Fruit fly (Drosophila melanogaster) whole organism, wandering third instar larva: Measurements from ENCODE around the gene ham.

Source experiments
- Abd-B ChIP-seq: fragments of >200 bp; optimal IDR thresholded peaks from 2 replicates; lab custom pipeline; 2017; ENCODE audit warnings: missing biosample characterization, missing genetic modification characterization
- CG9705 ChIP-seq: fragments of 200-800 bp; sonication (Bioruptor generic); optimal IDR thresholded peaks from 2 replicates; lab custom pipeline; 2018; ENCODE audit warnings: missing biosample characterization, mild to moderate bottlenecking, missing genetic modification characterization
- CrebA ChIP-seq: fragments of 200-800 bp; sonication (Bioruptor generic); optimal IDR thresholded peaks from 2 replicates; lab custom pipeline; 2016; ENCODE audit warnings: missing biosample characterization, mild to moderate bottlenecking, missing genetic modification characterization, borderline replicate concordance
- Dfd ChIP-seq: fragments of >200 bp; optimal IDR thresholded peaks from 2 replicates; lab custom pipeline; 2017; ENCODE audit warnings: missing biosample characterization, missing genetic modification characterization
- Dif ChIP-seq: fragments of 200-275, 200-300 bp; sonication (Bioruptor generic); optimal IDR thresholded peaks from 2 replicates; lab custom pipeline; 2018; ENCODE audit warnings: missing biosample characterization, missing genetic modification characterization; ENCODE audit not compliant: partially characterized antibody
- GATAd ChIP-seq: sonication (Bioruptor generic); optimal IDR thresholded peaks from 2 replicates; lab custom pipeline; 2016; ENCODE audit warnings: missing biosample characterization, missing genetic modification characterization
- HLH106 ChIP-seq: fragments of 200-800 bp; optimal IDR thresholded peaks from 3 replicates; lab custom pipeline; 2019; ENCODE audit warnings: missing biosample characterization, mild to moderate bottlenecking, missing genetic modification characterization, moderate library complexity
- Hnf4 ChIP-seq: fragments of 200-800 bp; sonication (Bioruptor generic); optimal IDR thresholded peaks from 2 replicates; lab custom pipeline; 2016; ENCODE audit warnings: missing biosample characterization, mild to moderate bottlenecking, missing genetic modification characterization
- Hr78 ChIP-seq: fragments of >200 bp; optimal IDR thresholded peaks from 2 replicates; lab custom pipeline; 2017; ENCODE audit warnings: missing biosample characterization, missing genetic modification characterization
- Hr83 ChIP-seq: fragments of 200-300 bp; sonication (Bioruptor generic); optimal IDR thresholded peaks from 2 replicates; lab custom pipeline; 2016; ENCODE audit warnings: missing biosample characterization, mild to moderate bottlenecking, missing genetic modification characterization, moderate library complexity; ENCODE audit not compliant: poor library complexity, severe bottlenecking
- Jra ChIP-seq: sonication (Bioruptor generic); optimal IDR thresholded peaks from 2 replicates; lab custom pipeline; 2016; ENCODE audit warnings: missing biosample characterization, missing genetic modification characterization
- Mio ChIP-seq: sonication (Bioruptor generic); optimal IDR thresholded peaks from 2 replicates; lab custom pipeline; 2016; ENCODE audit warnings: missing biosample characterization, missing genetic modification characterization
- N ChIP-seq: fragments of >200 bp; optimal IDR thresholded peaks from 2 replicates; lab custom pipeline; 2018; ENCODE audit warnings: missing biosample characterization, missing external identifiers, missing genetic modification characterization
- OdsH ChIP-seq: fragments of 200-800 bp; sonication (Bioruptor generic); optimal IDR thresholded peaks from 2 replicates; lab custom pipeline; 2016; ENCODE audit warnings: missing biosample characterization, mild to moderate bottlenecking, missing genetic modification characterization
- Rel ChIP-seq, 2 experiments: fragments of 200-800 bp; sonication (Bioruptor generic) in 1 of 2; optimal IDR thresholded peaks; 2 replicates in 1 of 2; 3 replicates in 1 of 2; lab custom pipeline; 2016 to 2019; ENCODE audit warnings: mild to moderate bottlenecking in 2 of 2, missing biosample characterization in 2 of 2, missing genetic modification characterization in 2 of 2, moderate library complexity in 1 of 2
- Sp1 ChIP-seq: fragments of 200-800 bp; sonication (Bioruptor generic); optimal IDR thresholded peaks from 3 replicates; lab custom pipeline; 2019; ENCODE audit warnings: missing biosample characterization, mild to moderate bottlenecking, missing genetic modification characterization, moderate library complexity
- Vsx2 ChIP-seq: fragments of 200-300, 225-300 bp; sonication (Bioruptor generic); optimal IDR thresholded peaks from 2 replicates; lab custom pipeline; 2018; ENCODE audit warnings: missing biosample characterization, missing genetic modification characterization; ENCODE audit not compliant: partially characterized antibody
- brk ChIP-seq: fragments of 200-800 bp; sonication (Bioruptor generic); optimal IDR thresholded peaks from 2 replicates; lab custom pipeline; 2016; ENCODE audit warnings: missing biosample characterization, mild to moderate bottlenecking, missing genetic modification characterization
- dl ChIP-seq, 2 experiments: fragments of 175-275, 200-275 bp in 1 of 2; fragments of 200-275 bp in 1 of 2; sonication (Bioruptor generic); optimal IDR thresholded peaks; lab custom pipeline; 2018; ENCODE audit warnings: mild to moderate bottlenecking in 2 of 2, missing biosample characterization in 2 of 2, missing genetic modification characterization in 2 of 2, moderate library complexity in 2 of 2; ENCODE audit not compliant: partially characterized antibody in 2 of 2, insufficient read depth in 1 of 2
- ey ChIP-seq: fragments of 200-800 bp; sonication (Bioruptor generic); optimal IDR thresholded peaks from 2 replicates; lab custom pipeline; 2016; ENCODE audit warnings: missing biosample characterization, missing genetic modification characterization
- fru ChIP-seq: fragments of 200-800 bp; sonication (Bioruptor generic); optimal IDR thresholded peaks from 3 replicates; lab custom pipeline; 2016; ENCODE audit warnings: missing biosample characterization, mild to moderate bottlenecking, missing genetic modification characterization
- h ChIP-seq: fragments of 200-800 bp; sonication (Bioruptor generic); optimal IDR thresholded peaks from 3 replicates; lab custom pipeline; 2016; ENCODE audit warnings: missing biosample characterization, mild to moderate bottlenecking, missing genetic modification characterization
- pan ChIP-seq: fragments of >200 bp; optimal IDR thresholded peaks from 2 replicates; lab custom pipeline; 2017
- psq ChIP-seq: fragments of 200-800 bp; sonication (Bioruptor generic); optimal IDR thresholded peaks from 3 replicates; lab custom pipeline; 2017; ENCODE audit warnings: missing biosample characterization, mild to moderate bottlenecking, missing genetic modification characterization, moderate library complexity
- sage ChIP-seq: fragments of 200-800 bp; sonication (Bioruptor generic); optimal IDR thresholded peaks from 2 replicates; lab custom pipeline; 2016; ENCODE audit warnings: missing biosample characterization, mild to moderate bottlenecking, missing genetic modification characterization
- tai ChIP-seq: sonication (Bioruptor generic); optimal IDR thresholded peaks from 2 replicates; lab custom pipeline; 2016; ENCODE audit warnings: missing biosample characterization, missing genetic modification characterization
- usp ChIP-seq: fragments of >200 bp; optimal IDR thresholded peaks from 2 replicates; lab custom pipeline; 2017; ENCODE audit warnings: missing biosample characterization, missing genetic modification characterization
- woc ChIP-seq: sonication (Bioruptor generic); optimal IDR thresholded peaks from 2 replicates; lab custom pipeline; 2016; ENCODE audit warnings: missing biosample characterization, mild to moderate bottlenecking, missing genetic modification characterization

The ham gene

DNA sequence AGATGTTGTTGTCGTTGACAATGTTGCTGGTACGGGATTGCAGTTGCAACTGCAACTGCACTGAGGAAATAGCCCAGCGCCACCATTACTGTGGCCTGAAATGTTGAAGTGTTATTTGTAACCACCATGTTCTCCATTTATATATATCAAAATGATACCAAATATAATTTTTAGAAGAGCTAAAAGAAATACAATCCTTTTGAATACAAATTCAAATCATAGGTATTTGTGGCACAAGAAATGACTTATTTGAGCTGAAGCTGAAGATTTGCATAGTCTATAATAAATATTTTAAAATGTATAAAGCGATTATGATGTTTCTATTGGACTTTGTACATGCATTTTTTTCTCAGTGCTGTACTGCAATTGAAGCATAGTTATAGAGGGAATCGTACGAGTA, 73.1 kb downstream of the ham start:
- TF ChIP-seq brk (GFP tag; lab: Kevin White, UChicago) (no peak), Mio (GFP tag; lab: Kevin White, UChicago) (no peak), OdsH (GFP tag; lab: Kevin White, UChicago) (no peak), Vsx2 (GFP tag; lab: Kevin White, UChicago) (no peak), Rel (GFP tag; optimal IDR thresholded peaks at IDR 0.05; lab: Kevin White, UChicago) (no peak), Rel (tag; optimal IDR thresholded peaks at IDR 0.05; lab: Kevin White, UChicago) (no peak), Hr78 (GFP tag; lab: Kevin White, UChicago) (no peak), N (GFP tag; lab: Kevin White, UChicago) (no peak), fru (GFP tag; lab: Kevin White, UChicago) (no peak), psq (GFP tag; lab: Kevin White, UChicago) (no peak), pan (lab: Kevin White, UChicago) (no peak), Sp1 (GFP tag; lab: Kevin White, UChicago) (no peak), Hr83 (GFP tag; lab: Kevin White, UChicago) (no peak)
- TF ChIP-seq, all 38 proteins: peak for 0

DNA sequence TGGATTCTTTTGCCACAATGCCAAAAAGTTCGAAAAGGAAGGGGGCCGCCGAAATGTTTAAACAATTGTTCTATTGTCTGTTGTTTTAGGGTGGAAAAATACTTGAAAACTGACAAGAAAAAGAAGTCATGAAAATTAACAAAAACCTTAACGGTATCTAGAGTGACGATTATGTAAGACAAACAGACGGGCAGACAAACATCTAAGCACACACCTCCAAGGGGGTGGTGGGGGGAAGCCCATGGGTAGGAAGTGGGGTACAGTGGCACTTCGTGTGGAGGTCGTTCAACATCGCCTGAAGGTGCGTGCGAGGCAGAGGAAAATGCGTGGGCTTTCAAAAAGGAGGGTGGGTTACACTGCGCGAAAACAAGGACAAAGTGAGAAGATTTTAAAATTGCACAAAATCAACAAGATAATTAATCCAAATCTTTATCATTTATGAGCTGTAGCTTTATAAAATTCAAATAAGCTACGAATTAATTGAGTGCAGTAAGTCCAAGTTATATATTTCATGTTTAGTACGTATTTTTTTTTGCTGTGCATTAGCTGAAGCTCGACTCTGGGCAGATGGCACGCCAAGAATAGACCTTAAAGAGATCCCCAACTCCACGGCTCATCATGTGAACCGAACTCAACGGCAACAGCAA, 75.2 kb downstream of the ham start:
- TF ChIP-seq GATAd (GFP tag; lab: Kevin White, UChicago), result no peak
- TF ChIP-seq ey (GFP tag; lab: Kevin White, UChicago), result no peak

DNA sequence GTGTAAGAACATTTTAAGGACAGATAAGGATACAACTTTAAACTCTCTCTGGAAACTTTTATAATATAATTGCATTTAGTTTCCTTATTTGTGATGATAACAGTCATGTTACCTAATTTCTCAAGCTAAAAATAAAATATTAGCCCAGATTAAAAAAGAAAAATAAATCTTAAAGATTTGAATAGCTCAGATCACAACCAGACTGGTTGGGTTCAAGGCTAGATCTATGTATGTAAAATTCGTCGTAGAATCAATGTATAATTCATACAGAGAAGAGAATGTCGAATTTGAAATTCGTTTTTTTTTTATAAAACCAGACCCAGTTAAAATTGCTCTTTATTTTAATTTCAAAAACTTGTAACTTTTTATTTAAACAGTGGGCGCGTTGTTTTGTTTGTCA, 78.6 kb downstream of the ham start:
- TF ChIP-seq Hr83 (GFP tag; lab: Kevin White, UChicago), result no peak
- no peak for TF ChIP-seq woc (GFP tag; lab: Kevin White, UChicago)
- TF ChIP-seq OdsH (GFP tag; lab: Kevin White, UChicago), result no peak
- no peak for TF ChIP-seq GATAd (GFP tag; lab: Kevin White, UChicago)
- no peak for TF ChIP-seq Abd-B (GFP tag; lab: Kevin White, UChicago)
- no peak for TF ChIP-seq Vsx2 (GFP tag; lab: Kevin White, UChicago)
- no peak for TF ChIP-seq Dif (GFP tag; lab: Kevin White, UChicago)
- no peak for TF ChIP-seq fru (GFP tag; lab: Kevin White, UChicago)
- no peak for TF ChIP-seq Dfd
- no peak for TF ChIP-seq sage (GFP tag; lab: Kevin White, UChicago)
- no peak for TF ChIP-seq Jra (GFP tag; lab: Kevin White, UChicago)
- no peak for TF ChIP-seq usp (GFP tag; lab: Kevin White, UChicago)
- no peak for TF ChIP-seq Hnf4 (GFP tag; lab: Kevin White, UChicago)

- no peak for TF ChIP-seq h
- TF ChIP-seq Abd-B (GFP tag; lab: Kevin White, UChicago), result no peak
- TF ChIP-seq Dfd, result no peak
- no peak for TF ChIP-seq Rel (GFP tag; optimal IDR thresholded peaks at IDR 0.05; lab: Kevin White, UChicago)
- TF ChIP-seq Rel (tag; optimal IDR thresholded peaks at IDR 0.05; lab: Kevin White, UChicago), result no peak
- no peak for TF ChIP-seq sage (GFP tag; lab: Kevin White, UChicago)
- no peak for TF ChIP-seq tai (GFP tag; lab: Kevin White, UChicago)
- TF ChIP-seq CrebA (GFP tag; lab: Kevin White, UChicago), result no peak
- no peak for TF ChIP-seq HLH106 (tag; lab: Kevin White, UChicago)
- TF ChIP-seq ey (GFP tag; lab: Kevin White, UChicago), result no peak
- no peak for TF ChIP-seq Vsx2 (GFP tag; lab: Kevin White, UChicago)
- no peak for TF ChIP-seq CG9705
- no peak for TF ChIP-seq Mio (GFP tag; lab: Kevin White, UChicago)
- no peak for TF ChIP-seq dl (GFP tag; optimal IDR thresholded peaks at IDR 0.05; lab: Kevin White, UChicago; ENCODE audit: insufficient read depth in 1 of 2, partially characterized antibody in 2 of 2)
- no peak for TF ChIP-seq usp (GFP tag; lab: Kevin White, UChicago)
These were observed 79.0 kb downstream of the ham start, which contains the start of gene Irk3 for dm6 chr2L:18713686-18714085. Irk3 (minus strand) TSS chr2L:18713748.
